Worm (Caenorhabditis elegans): ENCODE measurements around the gene C05B5.17.

Gene C05B5.17

ce11 chrIII:9956665-9957401 lies 42.3 kb downstream of the C05B5.17 start, which contains the start of gene alx-1:
TSS of gene alx-1 (plus strand) at chrIII:9957351.
- TF ChIP-seq alr-1 (tag; optimal IDR thresholded peaks at IDR 0.05; ENCODE audit: borderline replicate concordance) (no peak), nhr-85 (tag) (peak; percentile 52), lir-3 (tag; optimal IDR thresholded peaks at IDR 0.05; ENCODE audit: poor library complexity) (no peak), skn-1 (tag; optimal IDR thresholded peaks at IDR 0.05) (peak; percentile 69), nhr-84 (tag; optimal IDR thresholded peaks at IDR 0.05) (no peak), jun-1 (tag; optimal IDR thresholded peaks at IDR 0.05) (peak; percentile 88), aly-2 (tag; optimal IDR thresholded peaks at IDR 0.05) (no peak), sptf-1 (tag; optimal IDR thresholded peaks at IDR 0.05) (no peak), fos-1 (tag; optimal IDR thresholded peaks at IDR 0.05) (peak; percentile 27), zip-4 (GFP tag; optimal IDR thresholded peaks at IDR 0.05) (peak; percentile 54)

- no peak for TF ChIP-seq pqm-1 (tag; optimal IDR thresholded peaks at IDR 0.05)
- TF ChIP-seq snpc-4 (tag; optimal IDR thresholded peaks at IDR 0.05) = no peak
- TF ChIP-seq nhr-237 (tag; optimal IDR thresholded peaks at IDR 0.05) = no peak
- TF ChIP-seq efl-1 (optimal IDR thresholded peaks at IDR 0.05) = peak; percentile 7 to 19
- peak; percentile 43 to 51 for TF ChIP-seq efl-1 (GFP tag; optimal IDR thresholded peaks at IDR 0.05 in 1 of 2)
- TF ChIP-seq dpl-1 (GFP tag; optimal IDR thresholded peaks at IDR 0.05) = peak in 1 of 3 experiments; percentile 50
- peak in 1 of 2 experiments; percentile 64 for TF ChIP-seq lsy-2 (tag; optimal IDR thresholded peaks at IDR 0.05)
- no peak for TF ChIP-seq alr-1 (tag; optimal IDR thresholded peaks at IDR 0.05; ENCODE audit: borderline replicate concordance)
- peak; percentile 2 for TF ChIP-seq blmp-1 (tag; optimal IDR thresholded peaks at IDR 0.05)
- peak in 1 of 2 experiments; percentile 16 for TF ChIP-seq lin-35 (GFP tag; optimal IDR thresholded peaks at IDR 0.05)
- TF ChIP-seq skn-1 (tag; optimal IDR thresholded peaks at IDR 0.05) = peak; percentile 18
- no peak for TF ChIP-seq hlh-4 (tag; optimal IDR thresholded peaks at IDR 0.05)
- no peak for TF ChIP-seq ceh-90 (tag; optimal IDR thresholded peaks at IDR 0.05)
- no peak for TF ChIP-seq mdl-1 (tag; optimal IDR thresholded peaks at IDR 0.05)
- no peak for TF ChIP-seq ztf-11 (tag; optimal IDR thresholded peaks at IDR 0.05)
- no peak for TF ChIP-seq efl-3 (GFP tag; optimal IDR thresholded peaks at IDR 0.05)
- TF ChIP-seq F16B12.6 (tag; optimal IDR thresholded peaks at IDR 0.05) = no peak
- TF ChIP-seq nhr-11 (tag; optimal IDR thresholded peaks at IDR 0.05) = no peak
- TF ChIP-seq unc-30 (tag; optimal IDR thresholded peaks at IDR 0.05) = no peak
- no peak for TF ChIP-seq fkh-4 (tag; optimal IDR thresholded peaks at IDR 0.05; ENCODE audit: borderline replicate concordance)
- TF ChIP-seq lin-14 (GFP tag; optimal IDR thresholded peaks at IDR 0.05) = peak; percentile 30
- peak; percentile 17 for TF ChIP-seq snu-23 (GFP tag; optimal IDR thresholded peaks at IDR 0.05)
- no peak for TF ChIP-seq ceh-8 (GFP tag; optimal IDR thresholded peaks at IDR 0.05)
- no peak for TF ChIP-seq unc-86 (tag; optimal IDR thresholded peaks at IDR 0.05)
Measured at ce11 chrIII:9956123-9956522, 43.0 kb downstream of the C05B5.17 start, which contains the start of gene mog-1. TSS of gene mog-1 (minus strand) at chrIII:9956215.

ce11 chrIII:9951864-9952263 lies 47.3 kb downstream of the C05B5.17 start, which contains the start of gene K03H1.11:
TSS of gene K03H1.11 (minus strand) at chrIII:9951964.
- no peak for TF ChIP-seq elt-2 (tag; optimal IDR thresholded peaks at IDR 0.05)
- no peak for TF ChIP-seq alr-1 (tag; optimal IDR thresholded peaks at IDR 0.05; ENCODE audit: borderline replicate concordance)
- no peak for TF ChIP-seq lin-35 (GFP tag; optimal IDR thresholded peaks at IDR 0.05)
- no peak for TF ChIP-seq fkh-10 (GFP tag; optimal IDR thresholded peaks at IDR 0.05)
- TF ChIP-seq sox-4 (tag; optimal IDR thresholded peaks at IDR 0.05) = no peak
- TF ChIP-seq xbp-1 (tag; optimal IDR thresholded peaks at IDR 0.05) = no peak
- no peak for TF ChIP-seq nhr-85 (tag)

- no peak for TF ChIP-seq ztf-4 (tag; optimal IDR thresholded peaks at IDR 0.05)
- no peak for TF ChIP-seq C04F5.9 (tag; optimal IDR thresholded peaks at IDR 0.05)
- TF ChIP-seq snpc-4 (tag; optimal IDR thresholded peaks at IDR 0.05) = no peak
- no peak for TF ChIP-seq efl-1 (optimal IDR thresholded peaks at IDR 0.05)
- peak in 1 of 2 experiments; percentile 30 for TF ChIP-seq efl-1 (GFP tag; optimal IDR thresholded peaks at IDR 0.05 in 1 of 2)
Measured at ce11 chrIII:9950244-9950643, 48.9 kb downstream of the C05B5.17 start, which contains the start of gene K03H1.13. TSS of gene K03H1.13 (minus strand) at chrIII:9950344.
